Fruit fly (Drosophila melanogaster): ENCODE measurements around the gene CG4887.
A peak's percentile ranks its signal among the peaks of the same experiment; 100 is the strongest.

Gene CG4887

DNA sequence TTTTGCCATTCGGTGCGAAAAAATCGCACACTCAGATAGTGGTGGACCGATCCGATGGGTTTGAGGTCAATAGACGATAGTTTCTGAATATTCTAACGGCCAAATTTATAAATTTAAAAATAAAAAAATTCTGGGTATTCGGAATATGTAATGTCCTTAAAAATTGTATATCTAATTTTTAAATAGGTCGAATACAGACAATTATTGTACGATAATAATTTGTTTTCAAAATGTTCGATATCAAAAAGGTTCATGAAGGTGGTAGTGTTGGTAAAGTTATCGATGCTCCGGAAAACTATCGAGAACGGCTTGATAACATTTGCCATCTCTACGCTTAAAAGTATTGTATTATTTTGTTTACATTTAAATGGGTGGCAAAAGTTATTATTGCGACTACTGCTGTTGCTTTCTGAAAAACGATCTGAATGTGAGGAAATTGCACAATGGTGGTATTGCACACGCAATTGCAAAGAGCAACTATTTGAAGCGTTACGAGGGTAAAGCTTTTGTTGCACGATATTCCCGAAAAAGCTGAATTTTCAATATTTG lies 2.9 kb upstream of the CG4887 start, which contains the start of the genes CG31922 and Plap (continued):
- TF ChIP-seq Lhr (GFP tag; optimal IDR thresholded peaks at IDR 0.05) (peak; percentile 59), hth (optimal IDR thresholded peaks at IDR 0.05) (no peak), da (GFP tag; optimal IDR thresholded peaks at IDR 0.05) (no peak), Max (GFP tag; optimal IDR thresholded peaks at IDR 0.05) (peak; percentile 76), luna (GFP tag; optimal IDR thresholded peaks at IDR 0.05) (peak; percentile 21), Sin3A (optimal IDR thresholded peaks at IDR 0.05) (peak; percentile 74), az2 (GFP tag; optimal IDR thresholded peaks at IDR 0.05) (peak; percentile 65), CG6254 (GFP tag; optimal IDR thresholded peaks at IDR 0.05) (no peak), Awh (GFP tag; IDR thresholded peaks at IDR 0.05) (peak; percentile 42; the same call in 1 of the 2 replicates), CG4617 (GFP tag; optimal IDR thresholded peaks at IDR 0.05; ENCODE audit: borderline replicate concordance) (peak; percentile 68), gcm2 (GFP tag; optimal IDR thresholded peaks at IDR 0.05) (no peak), CG7928 (GFP tag; optimal IDR thresholded peaks at IDR 0.05) (peak; percentile 39), CG12659 (GFP tag; optimal IDR thresholded peaks at IDR 0.05) (peak; percentile 82), Oaz (GFP tag; IDR thresholded peaks at IDR 0.05) (0 out of 2 replicates have a peak, but pooled peaks have one; percentile 26), twi (tag; optimal IDR thresholded peaks at IDR 0.05) (peak; percentile 58), B-H1 (GFP tag; IDR thresholded peaks at IDR 0.05) (no peak; the same call in 2 of the 3 replicates), Sox100B (GFP tag; optimal IDR thresholded peaks at IDR 0.05) (no peak), Rfx (GFP tag; IDR thresholded peaks at IDR 0.05) (peak; percentile 82), CG15479 (GFP tag; optimal IDR thresholded peaks at IDR 0.05) (no peak), CG5245 (GFP tag; optimal IDR thresholded peaks at IDR 0.05) (peak; percentile 39), nerfin-2 (GFP tag; IDR thresholded peaks at IDR 0.05; ENCODE audit: partially characterized antibody) (peak; percentile 81), Ets65A (GFP tag) (peak; percentile 95), CG14050 (GFP tag; IDR thresholded peaks at IDR 0.05) (no peak), dmrt11E (tag; optimal IDR thresholded peaks at IDR 0.05) (peak; percentile 69), MBD-R2 (GFP tag; IDR thresholded peaks at IDR 0.05) (peak; percentile 78), sob (GFP tag; IDR thresholded peaks at IDR 0.05) (peak; percentile 73), CG11560 (tag; IDR thresholded peaks at IDR 0.05) (0 out of 3 replicates have a peak, but pooled peaks have one; percentile 55), Ravus (GFP tag; IDR thresholded peaks at IDR 0.05) (no peak), CG8281 (tag; optimal IDR thresholded peaks at IDR 0.05) (peak; percentile 36), sens-2 (GFP tag; IDR thresholded peaks at IDR 0.05) (no peak), HmgZ (tag; optimal IDR thresholded peaks at IDR 0.05) (peak; percentile 73), gce (GFP tag; IDR thresholded peaks at IDR 0.05) (no peak), CG8388 (GFP tag; optimal IDR thresholded peaks at IDR 0.05) (peak; percentile 58), vvl (GFP tag; IDR thresholded peaks at IDR 0.05) (peak; percentile 25; the same call in 1 of the 2 replicates), stc (GFP tag; IDR thresholded peaks at IDR 0.05) (0 out of 2 replicates have a peak, but pooled peaks have one; percentile 7), GATAe (GFP tag; conservative IDR thresholded peaks at IDR 0.05) (peak; percentile 27; the same call in 1 of the 2 replicates), H15 (GFP tag; IDR thresholded peaks at IDR 0.05) (no peak), ems (GFP tag; optimal IDR thresholded peaks at IDR 0.05) (peak; percentile 71), NK7.1 (GFP tag; optimal IDR thresholded peaks at IDR 0.05) (no peak), CTCF (GFP tag; optimal IDR thresholded peaks at IDR 0.05) (no peak), dmrt99B (tag; optimal IDR thresholded peaks at IDR 0.05) (no peak), CG1603 (tag; optimal IDR thresholded peaks at IDR 0.05) (no peak), ac (GFP tag; optimal IDR thresholded peaks at IDR 0.05) (no peak), CG10267 (tag; optimal IDR thresholded peaks at IDR 0.05) (peak; percentile 98), pita (GFP tag; optimal IDR thresholded peaks at IDR 0.05) (no peak), CG11723 (GFP tag; optimal IDR thresholded peaks at IDR 0.05) (no peak), z (GFP tag; IDR thresholded peaks at IDR 0.05) (no peak), Fer1 (GFP tag; optimal IDR thresholded peaks at IDR 0.05) (peak; percentile 70), cwo (GFP tag; optimal IDR thresholded peaks at IDR 0.05) (peak; percentile 6), CG32767 (GFP tag; IDR thresholded peaks at IDR 0.05) (peak; percentile 36; the same call in 1 of the 2 replicates), CG13894 (tag; optimal IDR thresholded peaks at IDR 0.05) (no peak)
